Worm (Caenorhabditis elegans) whole organism, midembryonic: ENCODE measurements around the gene T25B6.6.

Experiments used
- T22C8.4 ChIP-seq: fragments of 200-800 bp; sonication (Bioruptor generic); IDR thresholded peaks from 2 replicates; pipeline ENCODE4 v1.3.6; 2022; ENCODE audit warnings: missing genetic modification characterization, missing compliant biosample characterization
- cog-1 ChIP-seq: sonication (generic microtip); optimal IDR thresholded peaks from 2 replicates; lab custom pipeline; 2016; ENCODE audit warnings: missing genetic modification characterization, missing compliant biosample characterization
- flt-1 ChIP-seq: fragments of 200-800 bp; sonication (Bioruptor generic); IDR thresholded peaks from 2 replicates; pipeline ENCODE4 v1.3.6; 2022; ENCODE audit warnings: missing genetic modification characterization, missing compliant biosample characterization
- klf-2 ChIP-seq: fragments of 200-800 bp; sonication (Bioruptor generic); conservative IDR thresholded peaks from 2 replicates; pipeline ENCODE4 v1.3.6; 2022; ENCODE audit warnings: missing genetic modification reagents, missing genetic modification characterization, missing compliant biosample characterization
- med-1 ChIP-seq: sonication (generic microtip); optimal IDR thresholded peaks from 2 replicates; lab custom pipeline; 2017; ENCODE audit warnings: missing genetic modification characterization, mild to moderate bottlenecking, missing compliant biosample characterization, antibody characterized with exemption, missing genetic modification reagents; ENCODE audit not compliant: insufficient read depth
- ref-1 ChIP-seq: fragments of 200-800 bp; sonication (Bioruptor generic); conservative IDR thresholded peaks from 2 replicates; pipeline ENCODE4 v1.3.6; 2022; ENCODE audit warnings: missing genetic modification reagents, missing genetic modification characterization, missing compliant biosample characterization
- tab-1 ChIP-seq: fragments of 200-800 bp; sonication (Bioruptor generic); IDR thresholded peaks from 2 replicates; pipeline ENCODE4 v1.3.6; 2022; ENCODE audit warnings: missing genetic modification characterization, missing compliant biosample characterization
- ztf-23 ChIP-seq: fragments of 200-800 bp; sonication (Bioruptor generic); IDR thresholded peaks from 2 replicates; pipeline ENCODE4 v1.3.6; 2022; ENCODE audit warnings: missing genetic modification reagents, missing genetic modification characterization, missing compliant biosample characterization
- ztf-29 ChIP-seq: fragments of 200-800 bp; sonication (Bioruptor generic); IDR thresholded peaks from 2 replicates; pipeline ENCODE4 v1.3.6; 2022; ENCODE audit warnings: missing genetic modification reagents, missing genetic modification characterization, missing compliant biosample characterization

Gene T25B6.6

DNA sequence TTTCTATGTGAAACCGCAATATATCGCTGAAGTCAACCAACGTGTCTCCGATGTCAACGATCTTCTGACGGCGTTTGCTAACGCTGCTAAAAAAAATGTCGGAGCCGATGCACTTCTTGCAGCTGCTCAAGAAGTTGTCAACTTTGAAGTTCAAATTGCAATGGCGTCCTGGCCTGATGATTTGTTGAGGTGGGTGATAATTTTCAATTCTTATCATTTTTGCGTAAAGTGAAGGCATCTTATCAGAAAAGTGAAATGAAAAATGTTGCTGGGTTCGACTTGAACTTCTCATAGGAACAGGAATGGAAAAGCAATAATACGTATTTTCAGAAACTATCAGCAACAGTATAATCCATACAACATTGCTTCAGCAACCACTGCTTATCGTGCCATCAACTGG lies 13.6 kb upstream of the T25B6.6 start:
- TF ChIP-seq tab-1 (no peak), ztf-23 (GFP tag; lab: Robert Waterston, UW) (no peak)

DNA sequence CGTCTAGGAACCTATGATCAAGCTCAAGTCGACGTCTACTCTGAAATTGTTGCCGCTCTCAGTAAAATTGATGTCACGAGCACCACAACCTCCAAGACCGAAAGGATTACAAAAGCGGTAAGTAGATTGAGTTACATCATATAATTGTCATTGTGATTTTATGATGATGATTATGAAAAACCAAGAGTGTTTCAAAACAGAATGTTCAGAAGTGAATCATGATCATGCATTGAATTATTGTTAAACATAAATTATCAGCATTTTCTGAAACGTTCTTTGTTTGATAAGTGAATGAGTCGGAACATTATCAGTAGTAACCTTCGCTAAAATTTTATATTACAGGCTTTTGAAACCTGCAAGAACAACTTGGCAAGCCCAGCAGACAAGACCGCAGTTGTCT lies 12.5 kb upstream of the T25B6.6 start:
- TF ChIP-seq klf-2 (GFP tag; lab: Robert Waterston, UW) (no peak), cog-1 (tag; lab: Kevin White, UChicago) (no peak), ztf-29 (GFP tag; lab: Robert Waterston, UW) (no peak), ztf-23 (GFP tag; lab: Robert Waterston, UW) (no peak), ref-1 (GFP tag; lab: Robert Waterston, UW) (no peak), med-1 (GFP tag; lab: Kevin White, UChicago) (no peak), T22C8.4 (GFP tag; lab: Robert Waterston, UW) (no peak), flt-1 (GFP tag; lab: Robert Waterston, UW) (no peak), tab-1 (no peak)

DNA sequence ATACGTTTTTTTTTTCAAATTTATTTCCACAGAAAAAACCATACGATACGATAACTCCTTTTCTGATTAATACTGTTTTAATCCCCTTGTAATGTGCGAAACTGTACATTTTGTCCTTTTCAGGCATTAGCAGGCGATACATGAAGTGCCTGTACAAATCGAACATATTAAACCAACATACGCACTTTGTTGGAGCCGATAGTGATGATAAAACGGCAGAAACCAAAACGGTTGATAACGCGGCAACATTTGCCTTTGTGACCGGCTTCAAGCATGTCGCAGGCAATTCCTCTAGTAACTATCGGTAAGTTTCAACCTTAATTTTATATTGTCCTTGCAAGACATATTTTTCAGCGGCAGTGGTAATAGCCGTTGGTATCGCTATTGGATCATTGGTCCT lies 11.6 kb upstream of the T25B6.6 start, which contains the start of gene nep-22:
TSS of gene nep-22 (plus strand) at position 245 of the 400 bp plus-strand sequence.
- TF ChIP-seq med-1 (GFP tag; lab: Kevin White, UChicago) (no peak), ref-1 (GFP tag; lab: Robert Waterston, UW) (no peak), flt-1 (GFP tag; lab: Robert Waterston, UW) (no peak), ztf-23 (GFP tag; lab: Robert Waterston, UW) (no peak), klf-2 (GFP tag; lab: Robert Waterston, UW) (no peak), ztf-29 (GFP tag; lab: Robert Waterston, UW) (no peak), cog-1 (tag; lab: Kevin White, UChicago) (no peak), T22C8.4 (GFP tag; lab: Robert Waterston, UW) (no peak), tab-1 (no peak)

DNA sequence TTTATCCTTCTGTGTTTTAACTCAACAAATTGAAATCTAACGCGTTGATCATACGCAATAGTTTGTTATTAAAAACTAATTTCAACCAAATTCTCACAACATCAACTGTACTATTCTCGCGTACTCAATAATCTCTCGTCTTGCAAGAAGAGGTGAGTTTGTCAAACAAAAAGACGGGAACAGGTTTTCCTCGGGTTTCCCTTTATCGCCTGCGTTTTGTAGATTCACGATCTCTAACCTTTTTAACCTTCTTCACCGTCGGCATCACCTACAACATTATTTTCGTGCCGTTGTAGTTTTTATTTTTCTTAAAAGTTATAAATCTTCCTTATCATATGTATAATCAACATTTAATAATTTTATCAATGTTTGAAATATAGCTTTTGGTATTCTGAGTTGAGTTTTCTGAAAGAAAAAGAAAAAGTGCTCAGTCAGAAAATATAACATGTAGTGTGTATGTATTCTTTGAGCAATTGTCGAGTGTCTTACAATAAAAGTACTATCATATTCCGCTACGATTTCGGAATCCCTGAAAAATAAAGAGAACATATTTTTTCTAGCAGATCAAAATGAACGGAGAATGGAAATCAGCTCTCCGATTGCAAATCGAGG lies 6.3 kb upstream of the T25B6.6 start, which contains the start of gene snf-12:
TSS of gene snf-12 (plus strand) at position 562 of the 612 bp plus-strand sequence.
- no peak for TF ChIP-seq T22C8.4 (GFP tag; lab: Robert Waterston, UW)
- TF ChIP-seq tab-1: no peak
- TF ChIP-seq klf-2 (GFP tag; lab: Robert Waterston, UW): no peak
- no peak for TF ChIP-seq ref-1 (GFP tag; lab: Robert Waterston, UW)
- TF ChIP-seq ztf-23 (GFP tag; lab: Robert Waterston, UW): no peak

DNA sequence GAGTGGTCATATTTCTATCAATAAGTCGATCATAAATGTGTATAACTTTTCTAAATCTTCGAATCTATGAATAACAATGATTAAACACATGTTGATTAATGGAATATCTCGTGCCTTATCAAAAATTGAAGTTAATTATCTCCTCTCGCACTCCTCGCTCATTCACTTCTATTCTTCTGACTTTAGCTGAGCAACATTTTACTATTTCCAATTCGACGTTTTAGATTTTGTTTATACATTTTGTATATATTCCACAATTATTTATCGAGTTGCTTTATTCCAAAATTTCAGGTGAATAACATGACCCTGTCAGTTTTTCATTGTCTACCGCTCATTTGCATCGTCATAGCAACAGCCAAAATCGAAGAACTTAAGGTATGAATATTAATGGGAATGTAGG lies 4.6 kb upstream of the T25B6.6 start, which contains the start of gene T25B6.3:
TSS of gene T25B6.3 (plus strand) at position 301 of the 400 bp plus-strand sequence.
- TF ChIP-seq ztf-23 (GFP tag; lab: Robert Waterston, UW) (no peak), med-1 (GFP tag; lab: Kevin White, UChicago) (no peak), tab-1 (no peak), ztf-29 (GFP tag; lab: Robert Waterston, UW) (no peak), flt-1 (GFP tag; lab: Robert Waterston, UW) (no peak), cog-1 (tag; lab: Kevin White, UChicago) (no peak), klf-2 (GFP tag; lab: Robert Waterston, UW) (no peak), ref-1 (GFP tag; lab: Robert Waterston, UW) (no peak), T22C8.4 (GFP tag; lab: Robert Waterston, UW) (no peak)

DNA sequence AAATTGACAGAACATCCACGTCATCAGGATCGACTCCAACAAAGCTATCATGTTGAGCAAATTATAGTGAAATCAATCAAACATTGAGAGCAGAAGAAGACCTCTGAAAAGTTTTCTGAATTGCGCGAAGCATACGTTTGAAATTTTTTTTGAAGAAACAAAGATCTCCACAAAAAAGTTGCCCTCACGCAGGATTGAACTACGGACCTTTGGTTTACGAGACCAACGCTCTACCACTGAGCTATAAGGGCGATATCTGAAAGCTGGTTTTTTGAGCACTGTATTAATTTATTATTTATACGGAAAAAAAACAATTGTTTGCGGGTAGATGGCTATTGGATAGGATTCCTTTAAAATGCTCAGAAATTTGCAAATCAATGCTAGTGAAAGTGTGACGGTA lies 2.8 kb upstream of the T25B6.6 start:
- TF ChIP-seq klf-2 (GFP tag; lab: Robert Waterston, UW) (no peak), T22C8.4 (GFP tag; lab: Robert Waterston, UW) (no peak), ztf-23 (GFP tag; lab: Robert Waterston, UW) (no peak), tab-1 (no peak), med-1 (GFP tag; lab: Kevin White, UChicago) (no peak), flt-1 (GFP tag; lab: Robert Waterston, UW) (no peak), ztf-29 (GFP tag; lab: Robert Waterston, UW) (no peak), cog-1 (tag; lab: Kevin White, UChicago) (no peak), ref-1 (GFP tag; lab: Robert Waterston, UW) (no peak)

DNA sequence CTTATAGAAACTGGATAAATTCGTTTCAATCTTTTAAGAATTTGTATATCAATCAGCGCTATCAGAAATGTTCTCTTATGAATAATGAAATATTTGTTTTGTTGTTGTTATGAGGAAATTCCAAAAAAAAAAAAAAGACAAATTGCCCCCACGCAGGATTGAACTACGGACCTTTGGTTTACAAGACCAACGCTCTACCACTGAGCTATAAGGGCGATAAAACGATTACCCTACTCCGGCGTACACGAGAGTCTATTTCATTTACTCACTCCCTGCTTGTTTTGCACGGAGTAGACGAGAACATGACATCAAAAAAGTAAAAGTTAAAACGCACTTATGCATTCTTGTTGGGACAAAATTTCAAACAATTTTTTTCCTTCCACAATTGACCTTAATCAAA lies 1.6 kb upstream of the T25B6.6 start:
- TF ChIP-seq T22C8.4 (GFP tag; lab: Robert Waterston, UW) (peak; percentile 34; the same call in 1 of the 2 replicates), ztf-23 (GFP tag; lab: Robert Waterston, UW) (no peak), ref-1 (GFP tag; lab: Robert Waterston, UW) (peak; percentile 71; the same call in 1 of the 2 replicates)

DNA sequence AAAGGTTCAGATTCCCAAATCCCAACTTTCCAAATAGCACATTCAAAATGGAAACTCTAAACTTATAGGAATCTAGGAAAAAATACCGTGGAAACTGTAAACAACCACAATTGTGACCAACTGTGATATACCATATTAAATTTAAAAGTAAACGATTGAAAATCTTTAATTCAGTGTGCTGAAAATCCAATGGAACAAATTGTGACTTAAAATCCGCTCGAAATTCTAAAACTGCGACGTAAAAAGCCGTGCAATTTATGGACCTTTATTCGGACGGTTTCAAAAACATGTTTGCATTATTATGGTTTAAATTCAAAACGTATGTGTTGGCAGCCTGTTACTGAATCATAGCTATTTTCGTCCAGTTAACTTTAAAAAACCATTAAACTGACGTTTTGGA lies 1.1 kb upstream of the T25B6.6 start:
- TF ChIP-seq tab-1 (no peak), ztf-23 (GFP tag; lab: Robert Waterston, UW) (no peak), flt-1 (GFP tag; lab: Robert Waterston, UW) (no peak), ztf-29 (GFP tag; lab: Robert Waterston, UW) (no peak), ref-1 (GFP tag; lab: Robert Waterston, UW) (no peak), T22C8.4 (GFP tag; lab: Robert Waterston, UW) (no peak), cog-1 (tag; lab: Kevin White, UChicago) (no peak)

DNA sequence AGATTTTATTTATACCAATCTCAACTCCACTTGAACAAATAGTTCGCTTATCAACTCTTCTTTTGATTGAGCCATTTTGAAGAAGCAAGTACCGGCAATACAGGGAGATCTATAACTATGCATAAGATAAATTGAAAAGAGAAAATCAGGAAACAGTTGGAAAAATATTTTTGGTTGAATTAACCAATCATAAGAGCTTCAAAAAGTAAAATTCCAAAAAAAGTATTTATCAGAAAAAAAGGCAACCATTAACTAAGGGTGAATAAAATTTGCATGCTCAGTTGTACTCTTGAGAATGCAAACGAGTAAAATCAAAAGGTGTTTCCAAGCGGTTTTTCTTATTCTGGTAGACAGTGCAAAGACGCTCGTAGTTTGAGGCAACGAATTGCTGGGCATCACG lies 1.0 kb downstream of the T25B6.6 start, which contains the start of gene T25B6.5:
TSS of gene T25B6.5 (minus strand) at position 101 of the 400 bp plus-strand sequence.
- no peak for TF ChIP-seq ztf-23 (GFP tag; lab: Robert Waterston, UW)
- TF ChIP-seq T22C8.4 (GFP tag; lab: Robert Waterston, UW): no peak
- no peak for TF ChIP-seq med-1 (GFP tag; lab: Kevin White, UChicago)
- TF ChIP-seq tab-1: no peak
- TF ChIP-seq klf-2 (GFP tag; lab: Robert Waterston, UW): no peak
- TF ChIP-seq ztf-29 (GFP tag; lab: Robert Waterston, UW): no peak
- no peak for TF ChIP-seq ref-1 (GFP tag; lab: Robert Waterston, UW)
- no peak for TF ChIP-seq cog-1 (tag; lab: Kevin White, UChicago)
- TF ChIP-seq flt-1 (GFP tag; lab: Robert Waterston, UW): no peak
